Fruit fly (Drosophila melanogaster): ENCODE measurements around the gene CG7632.

The CG7632 gene

dm6 chr3L:21304400-21304799, at the start of gene CG7632, which contains the start of gene CG11309:
CG7632 (plus strand) TSS chr3L:21304697.
CG11309 (minus strand) TSS chr3L:21304658.
- TF ChIP-seq Myc (optimal IDR thresholded peaks at IDR 0.05): no peak

DNA sequence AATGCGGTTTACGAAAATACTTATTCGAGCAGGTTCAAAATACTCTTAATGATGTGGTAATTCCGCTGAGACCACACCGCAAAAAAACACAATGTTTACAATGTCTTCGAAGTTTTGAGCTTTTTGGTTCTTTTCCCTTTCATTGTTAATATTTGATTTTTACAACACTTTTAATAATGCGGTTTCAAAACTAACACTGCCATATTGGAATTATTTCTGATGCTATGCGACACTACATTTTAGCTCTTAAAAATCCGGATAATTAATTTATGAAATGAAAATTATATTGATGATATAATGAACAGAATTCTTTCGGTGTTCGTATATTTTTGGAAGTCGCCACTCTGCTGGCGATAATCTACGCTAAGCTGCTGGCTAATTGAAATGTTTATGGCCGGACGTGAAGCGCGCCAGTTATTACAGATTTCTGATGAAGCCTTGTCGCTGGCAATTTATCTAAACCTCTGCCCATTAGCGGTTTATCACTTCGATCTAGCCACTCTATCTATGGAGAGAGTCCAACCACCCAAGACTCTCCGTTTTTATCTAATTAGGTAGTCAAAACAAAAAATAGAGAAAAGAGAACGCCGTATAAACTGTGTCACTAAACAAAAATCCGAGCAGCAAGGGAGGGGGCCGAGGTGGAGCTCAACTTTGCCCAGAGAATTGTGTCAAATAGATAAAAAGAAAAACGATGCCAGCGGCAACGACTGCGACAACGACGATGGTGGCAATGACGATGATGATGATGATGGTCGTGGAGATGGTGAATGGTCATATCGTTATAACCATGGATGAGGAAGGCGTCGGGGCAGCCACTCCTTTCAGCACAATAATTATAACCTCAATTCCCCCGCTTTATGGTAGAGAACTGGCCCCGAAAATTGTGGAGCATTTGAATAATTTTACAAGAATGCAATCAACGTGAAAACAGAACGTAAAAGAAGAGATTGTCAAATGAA, 48.2 kb upstream of the CG7632 start:
- TF ChIP-seq Sin3A (optimal IDR thresholded peaks at IDR 0.05): no peak
- TF ChIP-seq psq (optimal IDR thresholded peaks at IDR 0.05): no peak
- no peak for TF ChIP-seq ttk (optimal IDR thresholded peaks at IDR 0.05)
- TF ChIP-seq h (optimal IDR thresholded peaks at IDR 0.05): no peak

dm6 chr3L:21257731-21258130, 46.8 kb upstream of the CG7632 start, which contains the start of gene CG43218:
CG43218 (plus strand) TSS chr3L:21258020.
- TF ChIP-seq h (optimal IDR thresholded peaks at IDR 0.05) (no peak), psq (optimal IDR thresholded peaks at IDR 0.05) (no peak), Sin3A (optimal IDR thresholded peaks at IDR 0.05) (no peak), insv (optimal IDR thresholded peaks at IDR 0.05) (no peak), Myc (optimal IDR thresholded peaks at IDR 0.05) (no peak), ttk (optimal IDR thresholded peaks at IDR 0.05) (no peak)

dm6 chr3L:21259257-21259656, 45.2 kb upstream of the CG7632 start:
- TF ChIP-seq ttk (optimal IDR thresholded peaks at IDR 0.05) (no peak), h (optimal IDR thresholded peaks at IDR 0.05) (no peak), insv (optimal IDR thresholded peaks at IDR 0.05) (no peak), Sin3A (optimal IDR thresholded peaks at IDR 0.05) (no peak), psq (optimal IDR thresholded peaks at IDR 0.05) (no peak), Myc (optimal IDR thresholded peaks at IDR 0.05) (no peak)

- no peak for TF ChIP-seq Sin3A (optimal IDR thresholded peaks at IDR 0.05)
These were observed 42.9 kb upstream of the CG7632 start for dm6 chr3L:21261403-21262164.

dm6 chr3L:21262426-21262825, 42.1 kb upstream of the CG7632 start:
- TF ChIP-seq Sin3A (optimal IDR thresholded peaks at IDR 0.05) (no peak), Myc (optimal IDR thresholded peaks at IDR 0.05) (no peak), ttk (optimal IDR thresholded peaks at IDR 0.05) (no peak), h (optimal IDR thresholded peaks at IDR 0.05) (no peak), insv (optimal IDR thresholded peaks at IDR 0.05) (no peak), psq (optimal IDR thresholded peaks at IDR 0.05) (no peak)

dm6 chr3L:21266101-21266656, 38.3 kb upstream of the CG7632 start:
- TF ChIP-seq Myc (optimal IDR thresholded peaks at IDR 0.05): no peak
- TF ChIP-seq insv (optimal IDR thresholded peaks at IDR 0.05): no peak
- TF ChIP-seq ttk (optimal IDR thresholded peaks at IDR 0.05): no peak
- TF ChIP-seq psq (optimal IDR thresholded peaks at IDR 0.05): no peak
- TF ChIP-seq Sin3A (optimal IDR thresholded peaks at IDR 0.05): no peak
- TF ChIP-seq h (optimal IDR thresholded peaks at IDR 0.05): no peak

DNA sequence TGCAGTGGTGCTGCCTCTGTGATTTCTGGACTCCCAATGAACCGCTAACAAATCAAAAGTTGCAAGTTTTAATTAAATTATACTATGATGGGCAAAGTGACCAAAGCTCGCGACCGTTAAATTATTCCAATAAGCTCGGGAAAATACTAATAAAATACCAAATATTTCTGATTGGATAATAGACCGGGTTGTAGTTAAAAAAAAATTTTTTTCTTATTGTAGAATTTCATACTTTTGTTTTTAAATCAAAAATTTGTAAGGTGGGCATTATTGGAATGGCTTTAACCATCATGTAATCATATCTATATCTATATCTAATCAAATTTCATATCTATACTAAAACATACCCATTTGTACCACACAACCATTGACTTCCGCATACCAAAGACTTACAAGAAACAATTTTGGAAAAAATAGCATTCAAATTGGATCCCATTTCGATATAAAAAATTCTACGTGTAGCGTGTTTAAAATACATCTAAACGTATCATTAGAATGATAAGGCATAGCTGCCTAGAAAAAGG, 36.6 kb upstream of the CG7632 start, which contains the start of gene CG9391:
CG9391 (minus strand) TSS at position 474 of the 524 bp plus-strand sequence.
- TF ChIP-seq ttk (optimal IDR thresholded peaks at IDR 0.05) (no peak), Myc (optimal IDR thresholded peaks at IDR 0.05) (no peak), insv (optimal IDR thresholded peaks at IDR 0.05) (no peak), psq (optimal IDR thresholded peaks at IDR 0.05) (no peak), h (optimal IDR thresholded peaks at IDR 0.05) (no peak), Sin3A (optimal IDR thresholded peaks at IDR 0.05) (no peak)

dm6 chr3L:21270480-21270879, 34.0 kb upstream of the CG7632 start, which contains the start of gene CG9389:
CG9389 (minus strand) TSS chr3L:21270580.
- TF ChIP-seq h (optimal IDR thresholded peaks at IDR 0.05): no peak
- TF ChIP-seq Sin3A (optimal IDR thresholded peaks at IDR 0.05): no peak

- TF ChIP-seq h (optimal IDR thresholded peaks at IDR 0.05): no peak
- TF ChIP-seq Myc (optimal IDR thresholded peaks at IDR 0.05): no peak
- TF ChIP-seq insv (optimal IDR thresholded peaks at IDR 0.05): no peak
- no peak for TF ChIP-seq Sin3A (optimal IDR thresholded peaks at IDR 0.05)
- no peak for TF ChIP-seq psq (optimal IDR thresholded peaks at IDR 0.05)
- TF ChIP-seq ttk (optimal IDR thresholded peaks at IDR 0.05): no peak
These were observed 31.0 kb upstream of the CG7632 start for dm6 chr3L:21273504-21273903.

DNA sequence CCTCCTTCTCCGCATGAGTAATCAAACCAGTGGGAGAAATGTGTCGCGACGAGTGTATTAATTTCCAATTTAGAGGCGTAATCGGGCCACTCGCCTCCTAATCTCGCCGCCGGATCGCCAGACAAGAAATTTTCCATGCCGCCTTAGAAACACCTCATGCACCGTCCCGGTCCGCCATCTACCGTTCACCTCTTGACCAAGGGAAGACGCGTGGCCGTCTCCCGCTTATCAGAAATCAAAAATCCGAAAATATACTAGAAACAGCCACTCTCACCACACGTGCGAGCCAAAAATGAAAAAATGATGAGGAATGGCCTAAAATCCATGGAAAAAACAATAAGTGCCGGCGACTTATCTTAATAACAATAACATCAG, 28.6 kb upstream of the CG7632 start:
- no peak for TF ChIP-seq h (optimal IDR thresholded peaks at IDR 0.05)
- no peak for TF ChIP-seq ttk (optimal IDR thresholded peaks at IDR 0.05)
- TF ChIP-seq insv (optimal IDR thresholded peaks at IDR 0.05): no peak
- TF ChIP-seq Myc (optimal IDR thresholded peaks at IDR 0.05): no peak
